Worm (Caenorhabditis elegans) whole organism, L2 larva: ENCODE results near the gene ugt-19.

Experiments used
- Y55F3AM.14 ChIP-seq: fragments of 200-800 bp; sonication (Bioruptor generic); optimal IDR thresholded peaks from 2 replicates; lab custom pipeline; 2018; ENCODE audit warnings: mild to moderate bottlenecking, missing genetic modification characterization, missing compliant biosample characterization
- elt-1 ChIP-seq: fragments of 150-350 bp; optimal IDR thresholded peaks from 2 replicates; lab custom pipeline; 2014; ENCODE audit warnings: missing biosample characterization, missing genetic modification characterization
- gmeb-1 ChIP-seq: fragments of 150-350 bp; optimal IDR thresholded peaks from 2 replicates; lab custom pipeline; 2014; ENCODE audit warnings: missing biosample characterization, missing genetic modification characterization
- lin-11 ChIP-seq: fragments of 150-350 bp; sonication (generic microtip); optimal IDR thresholded peaks from 2 replicates; lab custom pipeline; 2014; ENCODE audit warnings: missing biosample characterization, missing genetic modification characterization, inconsistent platforms, mixed read lengths
- lin-13 ChIP-seq: fragments of 150-350 bp; optimal IDR thresholded peaks from 2 replicates; lab custom pipeline; 2014; ENCODE audit warnings: missing biosample characterization, missing genetic modification reagents, missing genetic modification characterization
- lsy-2 ChIP-seq, 2 experiments: fragments of 150-350 bp in 1 of 2; sonication (generic microtip) in 1 of 2; optimal IDR thresholded peaks; 2 replicates each; lab custom pipeline; 2014 to 2017; ENCODE audit warnings: missing biosample characterization in 2 of 2, missing genetic modification characterization in 2 of 2
- mdl-1 ChIP-seq, 2 experiments: fragments of 150-350 bp in 1 of 2; sonication (generic microtip) in 1 of 2; optimal IDR thresholded peaks; 2 replicates each; lab custom pipeline; 2017; ENCODE audit warnings: missing biosample characterization in 2 of 2, missing genetic modification characterization in 2 of 2
- nhr-11 ChIP-seq: fragments of 150-350 bp; optimal IDR thresholded peaks from 2 replicates; lab custom pipeline; 2014; ENCODE audit warnings: missing biosample characterization, missing genetic modification characterization
- nhr-12 ChIP-seq: fragments of 150-350 bp; optimal IDR thresholded peaks from 2 replicates; lab custom pipeline; 2014; ENCODE audit warnings: missing biosample characterization, missing genetic modification characterization
- nhr-77 ChIP-seq: fragments of 150-350 bp; optimal IDR thresholded peaks from 2 replicates; lab custom pipeline; 2014; ENCODE audit warnings: missing biosample characterization, missing genetic modification characterization
- unc-62 ChIP-seq: fragments of 150-350 bp; optimal IDR thresholded peaks from 2 replicates; lab custom pipeline; 2014; ENCODE audit warnings: missing biosample characterization, missing genetic modification reagents, missing genetic modification characterization

DNA sequence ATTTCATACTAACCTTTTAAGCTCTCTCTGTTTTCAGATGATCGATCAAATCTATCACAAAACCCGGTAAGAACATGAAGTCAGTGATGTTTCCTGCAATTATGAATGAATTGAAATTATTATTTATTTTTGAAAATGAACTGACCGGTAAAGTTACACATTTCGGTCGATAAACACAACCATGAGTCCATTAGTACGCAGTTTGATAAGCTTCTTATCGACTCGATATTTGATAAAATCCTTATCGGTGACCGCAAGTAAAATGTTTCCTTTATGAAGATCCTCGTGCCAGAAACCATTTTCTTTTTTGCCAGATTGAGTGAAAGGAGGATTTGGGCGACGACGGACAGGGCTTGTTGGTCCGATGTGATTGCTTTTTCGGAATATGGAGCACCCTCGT lies 6.7 kb upstream of the ugt-19 start:
- TF ChIP-seq Y55F3AM.14 (GFP tag; lab: Kevin White, UChicago): no peak
- no peak for TF ChIP-seq nhr-77 (tag; lab: Kevin White, UChicago)
- TF ChIP-seq unc-62 (GFP tag; lab: Kevin White, UChicago): no peak
- no peak for TF ChIP-seq elt-1
- TF ChIP-seq lin-13: no peak
- no peak for TF ChIP-seq nhr-11 (tag; lab: Kevin White, UChicago)
- TF ChIP-seq gmeb-1 (tag; lab: Kevin White, UChicago): no peak
- TF ChIP-seq lin-11 (tag; lab: Kevin White, UChicago): no peak
- no peak for TF ChIP-seq mdl-1 (tag; optimal IDR thresholded peaks at IDR 0.05; lab: Kevin White, UChicago)
- no peak for TF ChIP-seq nhr-12 (tag; lab: Kevin White, UChicago)
- no peak for TF ChIP-seq lsy-2 (tag; optimal IDR thresholded peaks at IDR 0.05; lab: Kevin White, UChicago)
